Worm (Caenorhabditis elegans) whole organism, early embryonic: ENCODE measurements around the gene F55A4.13.
A peak's percentile ranks its signal among the peaks of the same experiment; 100 is the strongest.

Source experiments
- B0310.2 ChIP-seq: sonication (generic microtip); optimal IDR thresholded peaks from 2 replicates; lab custom pipeline; 2016; ENCODE audit warnings: mild to moderate bottlenecking, missing genetic modification characterization, missing compliant biosample characterization
- F13C5.2 ChIP-seq: sonication (generic microtip); optimal IDR thresholded peaks from 2 replicates; lab custom pipeline; 2017; ENCODE audit warnings: mild to moderate bottlenecking, missing genetic modification characterization, inconsistent platforms, missing compliant biosample characterization
- aly-1 ChIP-seq: sonication (generic microtip); optimal IDR thresholded peaks from 2 replicates; lab custom pipeline; 2016; ENCODE audit warnings: missing genetic modification characterization, missing compliant biosample characterization
- ama-1 ChIP-seq: fragments of 150-350 bp; optimal IDR thresholded peaks from 2 replicates; lab custom pipeline; 2014
- ceh-13 ChIP-seq: fragments of 200-800 bp; sonication (Bioruptor generic); optimal IDR thresholded peaks from 2 replicates; lab custom pipeline; 2018; ENCODE audit warnings: mild to moderate bottlenecking, missing genetic modification characterization, missing compliant biosample characterization
- ceh-36 ChIP-seq: sonication (generic microtip); optimal IDR thresholded peaks from 2 replicates; lab custom pipeline; 2016; ENCODE audit warnings: missing genetic modification characterization, inconsistent platforms, missing compliant biosample characterization
- ets-7 ChIP-seq: sonication (generic microtip); optimal IDR thresholded peaks from 2 replicates; lab custom pipeline; 2016; ENCODE audit warnings: missing genotype, missing genetic modification characterization, missing compliant biosample characterization
- flt-1 ChIP-seq: fragments of 200-800 bp; sonication (Bioruptor generic); IDR thresholded peaks from 2 replicates; pipeline ENCODE4 v1.3.6; 2022; ENCODE audit warnings: missing genetic modification characterization, missing compliant biosample characterization
- hmbx-1 ChIP-seq: sonication (generic microtip); optimal IDR thresholded peaks from 2 replicates; lab custom pipeline; 2016; ENCODE audit warnings: mild to moderate bottlenecking, missing genetic modification characterization, missing compliant biosample characterization
- hmg-4 ChIP-seq: fragments of 200-800 bp; sonication (Bioruptor generic); optimal IDR thresholded peaks from 2 replicates; lab custom pipeline; 2018; ENCODE audit warnings: mild to moderate bottlenecking, missing genetic modification characterization, missing compliant biosample characterization
- hnd-1 ChIP-seq: sonication (generic microtip); optimal IDR thresholded peaks from 2 replicates; lab custom pipeline; 2016; ENCODE audit warnings: missing genetic modification characterization, missing compliant biosample characterization
- pes-1 ChIP-seq: fragments of 200-800 bp; sonication (Bioruptor generic); IDR thresholded peaks from 2 replicates; pipeline ENCODE4 v1.3.6; 2022; ENCODE audit warnings: missing genetic modification reagents, missing genetic modification characterization, missing compliant biosample characterization
- scrt-1 ChIP-seq: fragments of 200-800 bp; sonication (Bioruptor generic); IDR thresholded peaks from 2 replicates; pipeline ENCODE4 v1.3.6; 2022; ENCODE audit warnings: missing genetic modification characterization, missing compliant biosample characterization
- sea-1 ChIP-seq: fragments of 200-800 bp; sonication (Bioruptor generic); conservative IDR thresholded peaks from 2 replicates; pipeline ENCODE4 v1.3.6; 2022; ENCODE audit warnings: missing genetic modification characterization, missing compliant biosample characterization
- tbx-11 ChIP-seq: fragments of 200-800 bp; sonication (Bioruptor generic); IDR thresholded peaks from 2 replicates; pipeline ENCODE4 v1.3.6; 2022; ENCODE audit warnings: missing genetic modification characterization, missing compliant biosample characterization
- tbx-37 ChIP-seq: fragments of 200-800 bp; sonication (Bioruptor generic); conservative IDR thresholded peaks from 2 replicates; pipeline ENCODE4 v1.3.6; 2022; ENCODE audit warnings: missing genetic modification reagents, missing genetic modification characterization, missing compliant biosample characterization
- tra-4 ChIP-seq: sonication (generic microtip); optimal IDR thresholded peaks from 2 replicates; lab custom pipeline; 2017; ENCODE audit warnings: missing genetic modification characterization, missing compliant biosample characterization

F55A4.13 gene

DNA sequence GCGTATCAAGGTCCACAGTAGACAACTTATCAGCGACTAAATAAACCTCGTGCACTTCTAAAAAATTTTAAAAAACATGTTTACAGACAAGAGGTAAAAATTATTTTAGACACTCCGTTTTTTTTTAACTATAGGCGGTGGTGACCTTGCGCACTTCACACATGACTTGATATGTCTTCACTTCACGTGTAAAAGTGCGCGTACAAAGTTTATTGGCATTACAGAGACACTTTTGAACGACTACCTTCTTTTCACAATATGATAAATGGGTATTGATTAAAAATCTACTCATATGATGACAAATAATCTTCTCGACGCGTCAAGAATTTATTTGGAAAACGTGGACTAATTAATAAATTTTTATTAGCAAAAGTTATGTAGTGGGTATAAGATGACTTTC lies 9.4 kb upstream of the F55A4.13 start:
- TF ChIP-seq flt-1 (GFP tag; lab: Robert Waterston, UW), result no peak
- no peak for TF ChIP-seq hnd-1 (tag; lab: Kevin White, UChicago)
- no peak for TF ChIP-seq ceh-36 (tag; lab: Kevin White, UChicago)
- no peak for TF ChIP-seq hmbx-1
- TF ChIP-seq ets-7 (tag; lab: Kevin White, UChicago), result no peak
- no peak for TF ChIP-seq ceh-13 (GFP tag; lab: Kevin White, UChicago)

DNA sequence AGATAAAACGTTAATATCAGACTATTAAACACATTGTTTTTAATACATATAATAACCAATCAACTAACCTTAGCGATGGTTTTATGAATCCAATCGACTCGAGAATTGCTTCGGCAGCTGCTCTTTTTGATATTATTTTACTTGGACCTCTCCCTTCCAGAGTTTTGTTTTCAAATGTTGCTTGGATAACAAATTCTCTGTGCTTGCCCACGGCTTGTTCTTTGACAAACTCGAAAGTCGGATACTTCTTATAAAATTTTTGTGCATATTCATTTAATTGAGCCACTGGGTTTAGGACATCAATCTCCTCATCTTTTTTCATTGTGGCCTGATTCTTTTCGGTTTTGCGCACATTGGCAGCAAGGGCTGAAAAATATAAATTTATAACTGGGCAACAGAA lies 7.7 kb upstream of the F55A4.13 start, which contains the start of gene F55A4.3:
F55A4.3 (minus strand) TSS at position 101 of the 400 bp plus-strand sequence.
- no peak for TF ChIP-seq ets-7 (tag; lab: Kevin White, UChicago)
- TF ChIP-seq flt-1 (GFP tag; lab: Robert Waterston, UW), result no peak
- no peak for TF ChIP-seq tra-4 (tag; lab: Kevin White, UChicago)
- TF ChIP-seq hmbx-1, result no peak

DNA sequence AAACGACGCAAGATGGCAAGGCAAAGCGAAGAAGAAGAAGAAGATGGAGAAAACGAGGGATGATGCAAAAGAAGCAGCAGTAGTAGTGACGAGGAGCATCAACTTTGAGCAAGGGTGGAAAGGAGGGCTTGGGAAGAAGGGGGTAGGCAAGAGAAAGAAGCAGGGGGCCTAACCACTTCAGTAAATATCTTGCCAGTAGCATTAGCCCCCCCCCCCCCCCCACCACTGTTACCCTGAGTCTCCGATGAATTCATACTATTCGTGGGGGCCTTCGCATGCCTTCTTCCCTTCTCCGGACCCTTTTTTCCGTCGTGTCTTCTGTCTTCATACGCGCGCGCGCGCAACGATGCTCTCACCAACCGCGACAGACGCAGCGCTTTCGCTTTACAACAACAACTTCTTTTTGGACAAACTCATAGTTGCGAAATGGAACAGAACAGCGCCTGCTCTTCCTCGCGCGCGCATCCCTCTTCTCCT lies 4.5 kb upstream of the F55A4.13 start:
- TF ChIP-seq ceh-36 (tag; lab: Kevin White, UChicago) (no peak), hmg-4 (peak; percentile 79), F13C5.2 (tag; lab: Kevin White, UChicago) (peak; percentile 22)

ce11 chrX:1018586-1018985 lies 1.2 kb upstream of the F55A4.13 start:
- no peak for TF ChIP-seq tbx-11 (GFP tag; lab: Robert Waterston, UW)
- TF ChIP-seq scrt-1 (GFP tag; lab: Robert Waterston, UW), result no peak
- TF ChIP-seq ceh-13 (GFP tag; lab: Kevin White, UChicago), result no peak
- no peak for TF ChIP-seq hnd-1 (tag; lab: Kevin White, UChicago)

ce11 chrX:1014708-1015107 lies 2.6 kb downstream of the F55A4.13 start:
- TF ChIP-seq hmg-4 (no peak), ceh-13 (GFP tag; lab: Kevin White, UChicago) (no peak), pes-1 (GFP tag; lab: Robert Waterston, UW) (no peak), aly-1 (tag; lab: Kevin White, UChicago) (no peak), tbx-37 (GFP tag; lab: Robert Waterston, UW) (no peak), sea-1 (GFP tag; lab: Robert Waterston, UW) (no peak), F13C5.2 (tag; lab: Kevin White, UChicago) (no peak)

ce11 chrX:1012385-1012866 lies 4.9 kb downstream of the F55A4.13 start:
- TF ChIP-seq sea-1 (GFP tag; lab: Robert Waterston, UW), result no peak
- TF ChIP-seq tbx-37 (GFP tag; lab: Robert Waterston, UW), result no peak
- no peak for TF ChIP-seq ceh-13 (GFP tag; lab: Kevin White, UChicago)
- TF ChIP-seq hmbx-1, result no peak
- no peak for TF ChIP-seq ets-7 (tag; lab: Kevin White, UChicago)
- TF ChIP-seq tbx-11 (GFP tag; lab: Robert Waterston, UW), result no peak
- no peak for TF ChIP-seq scrt-1 (GFP tag; lab: Robert Waterston, UW)
- TF ChIP-seq B0310.2 (tag; lab: Kevin White, UChicago), result no peak
- TF ChIP-seq aly-1 (tag; lab: Kevin White, UChicago), result no peak
- TF ChIP-seq ama-1, result no peak
- no peak for TF ChIP-seq flt-1 (GFP tag; lab: Robert Waterston, UW)
- no peak for TF ChIP-seq tra-4 (tag; lab: Kevin White, UChicago)
- TF ChIP-seq hmg-4, result no peak
- no peak for TF ChIP-seq pes-1 (GFP tag; lab: Robert Waterston, UW)
- TF ChIP-seq ceh-36 (tag; lab: Kevin White, UChicago), result no peak
- TF ChIP-seq F13C5.2 (tag; lab: Kevin White, UChicago), result no peak
- no peak for TF ChIP-seq hnd-1 (tag; lab: Kevin White, UChicago)

ce11 chrX:1010627-1011452 lies 6.5 kb downstream of the F55A4.13 start:
- TF ChIP-seq ceh-36 (tag; lab: Kevin White, UChicago), result no peak
- peak; percentile 14 for TF ChIP-seq hmg-4

DNA sequence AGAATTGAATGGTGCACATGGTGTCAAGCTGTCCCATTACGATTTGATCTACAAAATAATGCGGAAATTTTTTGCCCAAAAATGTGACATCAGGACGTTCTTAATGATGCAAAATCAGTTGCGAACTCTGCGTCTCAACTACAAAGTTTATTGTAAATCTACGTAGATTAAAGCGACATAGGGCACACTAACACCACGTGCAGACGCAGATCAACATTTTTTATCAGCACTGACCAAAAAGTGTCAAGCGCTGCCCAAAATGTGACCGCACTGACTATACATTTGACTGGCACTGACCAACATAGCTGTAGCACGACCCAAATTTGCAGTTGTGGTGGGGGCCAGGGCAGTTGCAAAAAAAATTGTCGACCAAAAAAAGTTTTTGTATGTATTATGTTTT lies 7.8 kb downstream of the F55A4.13 start:
- TF ChIP-seq pes-1 (GFP tag; lab: Robert Waterston, UW) (no peak), flt-1 (GFP tag; lab: Robert Waterston, UW) (no peak), B0310.2 (tag; lab: Kevin White, UChicago) (no peak), aly-1 (tag; lab: Kevin White, UChicago) (no peak), hnd-1 (tag; lab: Kevin White, UChicago) (no peak), tbx-11 (GFP tag; lab: Robert Waterston, UW) (no peak), tra-4 (tag; lab: Kevin White, UChicago) (no peak), hmbx-1 (no peak), ceh-13 (GFP tag; lab: Kevin White, UChicago) (no peak), hmg-4 (no peak), tbx-37 (GFP tag; lab: Robert Waterston, UW) (no peak), ets-7 (tag; lab: Kevin White, UChicago) (no peak)
